Worm (Caenorhabditis elegans) whole organism, mixed stage, embryonic: Measurements from ENCODE around the gene snet-1.
A peak's percentile ranks its signal among the peaks of the same experiment; 100 is the strongest.

Experiments
- M03D4.4 ChIP-seq: sonication (generic microtip); optimal IDR thresholded peaks from 2 replicates; lab custom pipeline; 2017; ENCODE audit warnings: mild to moderate bottlenecking, missing genetic modification characterization, missing compliant biosample characterization
- bed-3 ChIP-seq: fragments of 200-800 bp; sonication (Bioruptor generic); optimal IDR thresholded peaks from 3 replicates; lab custom pipeline; 2018; ENCODE audit warnings: mild to moderate bottlenecking, missing genetic modification characterization, moderate library complexity, missing compliant biosample characterization
- blmp-1 ChIP-seq: fragments of 150-350 bp; optimal IDR thresholded peaks from 2 replicates; lab custom pipeline; 2014; ENCODE audit warnings: missing biosample characterization, missing genetic modification characterization
- ceh-39 ChIP-seq: fragments of 150-350 bp; optimal IDR thresholded peaks from 2 replicates; lab custom pipeline; 2014; ENCODE audit warnings: missing biosample characterization, missing genetic modification characterization
- ceh-43 ChIP-seq: fragments of 200-800 bp; sonication (Bioruptor generic); optimal IDR thresholded peaks from 2 replicates; lab custom pipeline; 2018; ENCODE audit warnings: mild to moderate bottlenecking, missing genetic modification characterization, moderate library complexity, missing compliant biosample characterization
- ceh-83 ChIP-seq: fragments of 200-800 bp; sonication (Bioruptor generic); optimal IDR thresholded peaks from 2 replicates; lab custom pipeline; 2018; ENCODE audit warnings: mild to moderate bottlenecking, missing genetic modification characterization, missing compliant biosample characterization
- ces-1 ChIP-seq: fragments of 150-350 bp; optimal IDR thresholded peaks from 2 replicates; lab custom pipeline; 2014; ENCODE audit warnings: missing biosample characterization, missing genetic modification reagents, missing genetic modification characterization
- cnd-1 ChIP-seq: fragments of 200-800 bp; sonication (Bioruptor generic); optimal IDR thresholded peaks from 2 replicates; lab custom pipeline; 2018; ENCODE audit warnings: mild to moderate bottlenecking, missing genetic modification characterization, missing compliant biosample characterization
- drap-1 ChIP-seq: fragments of 200-800 bp; sonication (Bioruptor generic); optimal IDR thresholded peaks from 3 replicates; lab custom pipeline; 2018; ENCODE audit warnings: mild to moderate bottlenecking, missing genetic modification characterization, missing compliant biosample characterization
- elt-1 ChIP-seq: sonication (generic microtip); optimal IDR thresholded peaks from 2 replicates; lab custom pipeline; 2017; ENCODE audit warnings: missing genetic modification characterization, mild to moderate bottlenecking, missing compliant biosample characterization, antibody characterized with exemption, moderate library complexity, borderline replicate concordance; ENCODE audit not compliant: insufficient read depth
- elt-3 ChIP-seq: fragments of 150-350 bp; optimal IDR thresholded peaks from 2 replicates; lab custom pipeline; 2014; ENCODE audit warnings: missing biosample characterization, missing genetic modification characterization
- flh-1 ChIP-seq: fragments of 200-800 bp; sonication (Bioruptor generic); optimal IDR thresholded peaks from 2 replicates; lab custom pipeline; 2018; ENCODE audit warnings: mild to moderate bottlenecking, missing genetic modification characterization, moderate library complexity, missing compliant biosample characterization
- ham-2 ChIP-seq: fragments of 200-800 bp; sonication (Bioruptor generic); optimal IDR thresholded peaks from 2 replicates; lab custom pipeline; 2018; ENCODE audit warnings: mild to moderate bottlenecking, missing genetic modification characterization, missing compliant biosample characterization
- hlh-1 ChIP-seq: fragments of 150-350 bp; optimal IDR thresholded peaks from 2 replicates; lab custom pipeline; 2014; ENCODE audit warnings: missing biosample characterization, missing genetic modification reagents, missing genetic modification characterization
- lin-13 ChIP-seq: fragments of 150-350 bp; optimal IDR thresholded peaks from 2 replicates; lab custom pipeline; 2014; ENCODE audit warnings: missing biosample characterization, missing genetic modification characterization
- lin-32 ChIP-seq: fragments of 200-800 bp; sonication (Bioruptor generic); optimal IDR thresholded peaks from 2 replicates; lab custom pipeline; 2018; ENCODE audit warnings: mild to moderate bottlenecking, missing genetic modification characterization, missing compliant biosample characterization
- lsy-2 ChIP-seq: fragments of 150-350 bp; optimal IDR thresholded peaks from 2 replicates; lab custom pipeline; 2014; ENCODE audit warnings: missing biosample characterization, missing genetic modification characterization
- mab-5 ChIP-seq: fragments of 150-350 bp; optimal IDR thresholded peaks from 2 replicates; lab custom pipeline; 2014; ENCODE audit warnings: missing biosample characterization, missing genetic modification characterization
- mep-1 ChIP-seq: fragments of 150-350 bp; optimal IDR thresholded peaks from 2 replicates; lab custom pipeline; 2017; ENCODE audit warnings: missing biosample characterization, missing genetic modification reagents, missing genetic modification characterization, inconsistent platforms
- mls-2 ChIP-seq: sonication (generic microtip); optimal IDR thresholded peaks from 2 replicates; lab custom pipeline; 2016; ENCODE audit warnings: mild to moderate bottlenecking, missing genetic modification characterization, moderate library complexity, missing compliant biosample characterization
- nhr-12 ChIP-seq: fragments of 150-350 bp; optimal IDR thresholded peaks from 2 replicates; lab custom pipeline; 2014; ENCODE audit warnings: missing biosample characterization, missing genetic modification characterization
- nhr-2 ChIP-seq: fragments of 150-350 bp; optimal IDR thresholded peaks from 2 replicates; lab custom pipeline; 2014; ENCODE audit warnings: missing biosample characterization, missing genetic modification characterization
- nhr-237 ChIP-seq: fragments of 150-350 bp; optimal IDR thresholded peaks from 2 replicates; lab custom pipeline; 2014; ENCODE audit warnings: missing biosample characterization, missing genetic modification characterization
- nhr-28 ChIP-seq: fragments of 150-350 bp; optimal IDR thresholded peaks from 2 replicates; lab custom pipeline; 2014; ENCODE audit warnings: missing biosample characterization, missing genetic modification characterization
- sem-2 ChIP-seq: fragments of 200-800 bp; sonication (Bioruptor generic); optimal IDR thresholded peaks from 2 replicates; lab custom pipeline; 2018; ENCODE audit warnings: mild to moderate bottlenecking, missing genetic modification characterization, missing compliant biosample characterization
- snpc-4 ChIP-seq: fragments of 150-350 bp; optimal IDR thresholded peaks from 2 replicates; lab custom pipeline; 2014; ENCODE audit warnings: missing biosample characterization, missing genetic modification characterization
- sptf-1 ChIP-seq: sonication (generic microtip); optimal IDR thresholded peaks from 2 replicates; lab custom pipeline; 2017; ENCODE audit warnings: mild to moderate bottlenecking, missing genetic modification characterization, moderate library complexity, missing compliant biosample characterization
- tbx-8 ChIP-seq: fragments of 200-800 bp; sonication (Bioruptor generic); optimal IDR thresholded peaks from 2 replicates; lab custom pipeline; 2018; ENCODE audit warnings: mild to moderate bottlenecking, missing genetic modification characterization, moderate library complexity, missing compliant biosample characterization
- unc-120 ChIP-seq: sonication (generic microtip); optimal IDR thresholded peaks from 2 replicates; lab custom pipeline; 2017; ENCODE audit warnings: missing genetic modification characterization, missing compliant biosample characterization; ENCODE audit not compliant: poor library complexity, severe bottlenecking
- unc-39 ChIP-seq: fragments of 150-350 bp; optimal IDR thresholded peaks from 2 replicates; lab custom pipeline; 2014; ENCODE audit warnings: missing biosample characterization, missing genetic modification characterization
- zip-8 ChIP-seq: fragments of 150-350 bp; optimal IDR thresholded peaks from 2 replicates; lab custom pipeline; 2014; ENCODE audit warnings: missing biosample characterization, missing genetic modification characterization
- ztf-11 ChIP-seq: fragments of 150-350 bp; optimal IDR thresholded peaks from 2 replicates; lab custom pipeline; 2014; ENCODE audit warnings: missing biosample characterization, missing genetic modification characterization

Gene snet-1

ce11 chrX:3668842-3669241 lies at the start of gene snet-1:
snet-1 (minus strand) TSS chrX:3668942.
- TF ChIP-seq M03D4.4 (no peak), lin-13 (tag; lab: Kevin White, UChicago) (no peak), ztf-11 (no peak), snpc-4 (tag; lab: Kevin White, UChicago) (no peak), elt-3 (tag; lab: Kevin White, UChicago) (no peak), drap-1 (GFP tag; lab: Kevin White, UChicago) (no peak), zip-8 (tag; lab: Kevin White, UChicago) (no peak), elt-1 (tag; lab: Kevin White, UChicago) (no peak), ceh-39 (no peak), mep-1 (tag; lab: Kevin White, UChicago) (no peak), nhr-237 (tag; lab: Kevin White, UChicago) (no peak), ceh-43 (GFP tag; lab: Kevin White, UChicago) (no peak), ceh-83 (GFP tag; lab: Kevin White, UChicago) (no peak), sem-2 (GFP tag; lab: Kevin White, UChicago) (no peak), blmp-1 (no peak), sptf-1 (no peak), flh-1 (no peak), cnd-1 (tag; lab: Kevin White, UChicago) (no peak), lsy-2 (tag; lab: Kevin White, UChicago) (no peak)
- TF ChIP-seq, all 35 proteins: peak for 0

- no peak for TF ChIP-seq nhr-12
- TF ChIP-seq sptf-1: no peak
- TF ChIP-seq mls-2 (tag; lab: Kevin White, UChicago): no peak
- no peak for TF ChIP-seq unc-120 (tag; lab: Kevin White, UChicago)
- no peak for TF ChIP-seq ces-1 (GFP tag; lab: Kevin White, UChicago)
- TF ChIP-seq mab-5: no peak
- TF ChIP-seq nhr-2 (tag; lab: Kevin White, UChicago): no peak
- TF ChIP-seq tbx-8 (GFP tag; lab: Kevin White, UChicago): no peak
- no peak for TF ChIP-seq unc-39 (tag; lab: Kevin White, UChicago)
- TF ChIP-seq ceh-39: no peak
- TF ChIP-seq sem-2 (GFP tag; lab: Kevin White, UChicago): no peak
- TF ChIP-seq blmp-1: no peak
- no peak for TF ChIP-seq drap-1 (GFP tag; lab: Kevin White, UChicago)
- no peak for TF ChIP-seq mep-1 (tag; lab: Kevin White, UChicago)
- TF ChIP-seq ztf-11: no peak
- no peak for TF ChIP-seq lsy-2 (tag; lab: Kevin White, UChicago)
- no peak for TF ChIP-seq lin-13 (tag; lab: Kevin White, UChicago)
- no peak for TF ChIP-seq ham-2 (GFP tag; lab: Kevin White, UChicago)
- no peak for TF ChIP-seq lin-32
Measured at ce11 chrX:3715835-3716234, 47.1 kb upstream of the snet-1 start.

- TF ChIP-seq ceh-43 (GFP tag; lab: Kevin White, UChicago) (no peak), cnd-1 (tag; lab: Kevin White, UChicago) (no peak), mls-2 (tag; lab: Kevin White, UChicago) (no peak)
Measured at ce11 chrX:3714797-3715196, 46.1 kb upstream of the snet-1 start, which contains the start of gene C01C4.2. C01C4.2 (plus strand) TSS chrX:3715097.

- TF ChIP-seq hlh-1 (tag; lab: Kevin White, UChicago) (peak; percentile 43), flh-1 (no peak)
Measured at ce11 chrX:3711581-3712101, 42.9 kb upstream of the snet-1 start.

- TF ChIP-seq unc-39 (tag; lab: Kevin White, UChicago) (no peak), nhr-2 (tag; lab: Kevin White, UChicago) (no peak), sptf-1 (no peak)
Measured at ce11 chrX:3709747-3710146, 41.0 kb upstream of the snet-1 start.

ce11 chrX:3706319-3706718 lies 37.6 kb upstream of the snet-1 start:
- TF ChIP-seq ceh-43 (GFP tag; lab: Kevin White, UChicago) (no peak), nhr-237 (tag; lab: Kevin White, UChicago) (no peak), hlh-1 (tag; lab: Kevin White, UChicago) (peak; percentile 32), nhr-28 (tag; lab: Kevin White, UChicago) (no peak), bed-3 (GFP tag; lab: Kevin White, UChicago) (no peak)
- TF ChIP-seq, all 35 proteins: peak for 1
